Fruit fly (Drosophila melanogaster): ENCODE data around the gene Kal1.
A peak's percentile ranks its signal among the peaks of the same experiment; 100 is the strongest.

DNA sequence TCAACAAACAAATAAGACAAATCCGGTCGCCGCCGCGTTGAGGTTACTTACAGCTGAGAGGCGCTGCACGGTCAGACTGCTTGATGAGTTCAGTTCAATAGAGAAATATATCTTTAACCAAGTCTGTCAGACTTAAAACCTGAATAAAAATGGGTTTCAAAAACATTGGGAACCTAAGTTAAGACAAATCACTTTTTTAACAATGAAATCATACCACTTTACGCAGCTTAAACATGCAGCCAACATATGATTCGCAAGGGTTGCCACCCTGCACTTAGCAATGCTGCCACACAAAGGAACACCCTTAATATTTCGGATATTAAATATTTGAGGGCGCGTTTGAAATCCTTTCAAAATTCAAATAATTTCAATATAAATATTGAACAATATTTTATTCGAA, 47.4 kb downstream of the Kal1 start, which contains the start of gene CG5515:
- TF ChIP-seq ovo (GFP tag; optimal IDR thresholded peaks at IDR 0.05), result peak; percentile 45
- peak; percentile 85 for TF ChIP-seq CG1620 (GFP tag; optimal IDR thresholded peaks at IDR 0.05)
- TF ChIP-seq cnc (optimal IDR thresholded peaks at IDR 0.05), result no peak
- peak; percentile 76 for TF ChIP-seq tj (GFP tag; optimal IDR thresholded peaks at IDR 0.05)

All from whole organism, adult.